Worm (Caenorhabditis elegans): ENCODE data around the gene abcx-1.

ce11 chrII:6526136-6526684 lies 5.8 kb upstream of the abcx-1 start:
- TF ChIP-seq mec-3 (tag; optimal IDR thresholded peaks at IDR 0.05; ENCODE audit: borderline replicate concordance) (no peak), tbx-2 (tag; optimal IDR thresholded peaks at IDR 0.05) (no peak), ahr-1 (tag; optimal IDR thresholded peaks at IDR 0.05) (no peak), elt-2 (tag; optimal IDR thresholded peaks at IDR 0.05) (no peak), ceh-22 (tag; optimal IDR thresholded peaks at IDR 0.05) (no peak), gmeb-2 (tag; optimal IDR thresholded peaks at IDR 0.05) (no peak), ceh-34 (tag; optimal IDR thresholded peaks at IDR 0.05) (no peak), madf-2 (tag; optimal IDR thresholded peaks at IDR 0.05) (no peak), pax-1 (tag; optimal IDR thresholded peaks at IDR 0.05) (no peak), nfya-1 (tag; optimal IDR thresholded peaks at IDR 0.05) (no peak), pat-9 (tag; optimal IDR thresholded peaks at IDR 0.05) (no peak), pha-4 (tag; optimal IDR thresholded peaks at IDR 0.05) (no peak), ceh-14 (tag; optimal IDR thresholded peaks at IDR 0.05) (no peak), pqm-1 (tag; optimal IDR thresholded peaks at IDR 0.05) (no peak)
